Worm (Caenorhabditis elegans) whole organism, L1 larva: ENCODE measurements around the gene F15B9.11.
A peak's percentile ranks its signal among the peaks of the same experiment; 100 is the strongest.
"Not testable (repeated sequence)": the region's sequence is repeated elsewhere in the genome, so short reads cannot be mapped to it uniquely, and the experiment has no call there.

Experiments used
- alr-1 ChIP-seq: fragments of 200-800 bp; sonication (Bioruptor generic); optimal IDR thresholded peaks from 2 replicates; lab custom pipeline; 2018; ENCODE audit warnings: borderline replicate concordance, mild to moderate bottlenecking, missing genetic modification characterization, missing compliant biosample characterization
- aly-2 ChIP-seq: fragments of 150-350 bp; optimal IDR thresholded peaks from 2 replicates; lab custom pipeline; 2014; ENCODE audit warnings: missing biosample characterization, missing genetic modification characterization
- efl-3 ChIP-seq: fragments of 200-800 bp; sonication (Bioruptor generic); optimal IDR thresholded peaks from 2 replicates; lab custom pipeline; 2018; ENCODE audit warnings: mild to moderate bottlenecking, missing genetic modification characterization, missing compliant biosample characterization
- lin-35 ChIP-seq, 2 experiments: fragments of 150-350 bp; optimal IDR thresholded peaks; 2 replicates each; lab custom pipeline; 2014; ENCODE audit warnings: missing biosample characterization in 2 of 2, missing genetic modification characterization in 2 of 2, missing genetic modification reagents in 2 of 2
- lsy-2 ChIP-seq, 2 experiments: fragments of 150-350 bp; optimal IDR thresholded peaks; 2 replicates each; lab custom pipeline; 2014; ENCODE audit warnings: missing biosample characterization in 2 of 2, missing genetic modification characterization in 2 of 2
- nhr-11 ChIP-seq: fragments of 150-350 bp; optimal IDR thresholded peaks from 2 replicates; lab custom pipeline; 2014; ENCODE audit warnings: missing biosample characterization, missing genetic modification characterization
- nhr-12 ChIP-seq: sonication (generic microtip); optimal IDR thresholded peaks from 2 replicates; lab custom pipeline; 2017; ENCODE audit warnings: missing biosample characterization, missing genetic modification characterization
- pqm-1 ChIP-seq: sonication (generic microtip); optimal IDR thresholded peaks from 3 replicates; lab custom pipeline; 2017; ENCODE audit warnings: missing biosample characterization, missing genetic modification characterization
- snpc-4 ChIP-seq: fragments of 150-350 bp; optimal IDR thresholded peaks from 2 replicates; lab custom pipeline; 2014; ENCODE audit warnings: missing biosample characterization, missing genetic modification characterization
- tbx-2 ChIP-seq: sonication (generic microtip); optimal IDR thresholded peaks from 2 replicates; lab custom pipeline; 2016; ENCODE audit warnings: missing genetic modification characterization, missing compliant biosample characterization

- TF ChIP-seq alr-1 (tag; lab: Kevin White, UChicago); efl-3 (GFP tag; lab: Kevin White, UChicago); aly-2 (tag; lab: Kevin White, UChicago); pqm-1 (tag; lab: Kevin White, UChicago); nhr-11 (tag; lab: Kevin White, UChicago); nhr-12; snpc-4 (tag; lab: Kevin White, UChicago): not testable (repeated sequence)
- TF ChIP-seq lin-35 (GFP tag; optimal IDR thresholded peaks at IDR 0.05; lab: Kevin White, UChicago) (peak; percentile 54 to 55), lsy-2 (tag; optimal IDR thresholded peaks at IDR 0.05; lab: Kevin White, UChicago) (peak; percentile 72 to 91), tbx-2 (tag; lab: Kevin White, UChicago) (peak; percentile 70)
These were observed 24.8 kb downstream of the F15B9.11 start, which contains the start of gene R186.8 for ce11 chrV:12967925-12968327.
